Fruit fly (Drosophila melanogaster) whole organism, adult: Measurements from ENCODE around the gene CG5177.

ENCODE experiments used
- CG11617 ChIP-seq: fragments of 200-800 bp; sonication (Bioruptor generic); optimal IDR thresholded peaks from 2 replicates; lab custom pipeline; 2017; ENCODE audit warnings: mild to moderate bottlenecking, missing biosample characterization, missing genetic modification reagents, missing genetic modification characterization
- CG12768 ChIP-seq: fragments of 200-800 bp; sonication (Bioruptor generic); optimal IDR thresholded peaks from 2 replicates; lab custom pipeline; 2017; ENCODE audit warnings: missing biosample characterization, missing genetic modification characterization, mild to moderate bottlenecking, moderate library complexity, missing genetic modification reagents
- CG14711 ChIP-seq: fragments of 200-800 bp; sonication (Bioruptor generic); optimal IDR thresholded peaks from 2 replicates; lab custom pipeline; 2018; ENCODE audit warnings: missing biosample characterization, mild to moderate bottlenecking, missing genetic modification characterization, moderate library complexity
- CG1620 ChIP-seq: fragments of 200-800 bp; sonication (Bioruptor generic); optimal IDR thresholded peaks from 2 replicates; lab custom pipeline; 2016; ENCODE audit warnings: missing biosample characterization, missing genetic modification characterization
- CG33017 ChIP-seq: fragments of 200-800 bp; sonication (Bioruptor generic); optimal IDR thresholded peaks from 2 replicates; lab custom pipeline; 2018; ENCODE audit warnings: missing biosample characterization, mild to moderate bottlenecking, missing genetic modification characterization, moderate library complexity
- CG5204 ChIP-seq: fragments of 200-800 bp; sonication (Bioruptor generic); optimal IDR thresholded peaks from 2 replicates; lab custom pipeline; 2016; ENCODE audit warnings: missing biosample characterization, missing genetic modification characterization
- CG7045 ChIP-seq: fragments of 200-800 bp; sonication (Bioruptor generic); optimal IDR thresholded peaks from 2 replicates; lab custom pipeline; 2017; ENCODE audit warnings: missing biosample characterization, mild to moderate bottlenecking, missing genetic modification characterization
- CG7101 ChIP-seq: fragments of 200-800 bp; sonication (Bioruptor generic); optimal IDR thresholded peaks from 2 replicates; lab custom pipeline; 2018; ENCODE audit warnings: missing biosample characterization, mild to moderate bottlenecking, missing genetic modification characterization, moderate library complexity
- Clk ChIP-seq: fragments of 200-800 bp; sonication (Bioruptor generic); optimal IDR thresholded peaks from 2 replicates; lab custom pipeline; 2017; ENCODE audit warnings: missing biosample characterization, missing genetic modification characterization
- Crg-1 ChIP-seq: fragments of 200-800 bp; sonication (Bioruptor generic); optimal IDR thresholded peaks from 2 replicates; lab custom pipeline; 2016; ENCODE audit warnings: missing biosample characterization, missing genetic modification characterization
- Hr96 ChIP-seq: fragments of 200-800 bp; sonication (Bioruptor generic); optimal IDR thresholded peaks from 2 replicates; lab custom pipeline; 2016; ENCODE audit warnings: missing biosample characterization, missing genetic modification characterization
- Mnt ChIP-seq: fragments of 200-800 bp; sonication (Bioruptor generic); optimal IDR thresholded peaks from 2 replicates; lab custom pipeline; 2016; ENCODE audit warnings: missing biosample characterization, mild to moderate bottlenecking, missing genetic modification characterization
- bab1 ChIP-seq: fragments of 200-800 bp; sonication (Bioruptor generic); optimal IDR thresholded peaks from 3 replicates; lab custom pipeline; 2019; ENCODE audit warnings: missing biosample characterization, mild to moderate bottlenecking, missing genetic modification characterization, moderate library complexity
- cic ChIP-seq: fragments of 200-800 bp; sonication (Bioruptor generic); optimal IDR thresholded peaks from 2 replicates; lab custom pipeline; 2017; ENCODE audit warnings: missing biosample characterization, mild to moderate bottlenecking, missing genetic modification characterization, moderate library complexity
- cnc ChIP-seq, 2 experiments: fragments of >200 bp; optimal IDR thresholded peaks; 2 replicates each; lab custom pipeline; 2017
- kay ChIP-seq: fragments of 200-800 bp; sonication (Bioruptor generic); peaks from one replicate; lab custom pipeline; 2016; ENCODE audit warnings: missing biosample characterization, missing genetic modification characterization, borderline replicate concordance
- ovo ChIP-seq: fragments of 200-800 bp; sonication (Bioruptor generic); optimal IDR thresholded peaks from 2 replicates; lab custom pipeline; 2016; ENCODE audit warnings: missing biosample characterization, missing genetic modification characterization
- pad ChIP-seq: fragments of 200-800 bp; sonication (Bioruptor generic); optimal IDR thresholded peaks from 3 replicates; lab custom pipeline; 2017; ENCODE audit warnings: missing biosample characterization, missing genetic modification characterization, mild to moderate bottlenecking, moderate library complexity, missing genetic modification reagents
- tj ChIP-seq: fragments of 200-800 bp; sonication (Bioruptor generic); optimal IDR thresholded peaks from 3 replicates; lab custom pipeline; 2017; ENCODE audit warnings: missing biosample characterization, mild to moderate bottlenecking, missing genetic modification characterization, moderate library complexity
- toe ChIP-seq: fragments of 200-800 bp; sonication (Bioruptor generic); optimal IDR thresholded peaks from 2 replicates; lab custom pipeline; 2016; ENCODE audit warnings: missing biosample characterization, missing genetic modification characterization

CG5177 gene

DNA sequence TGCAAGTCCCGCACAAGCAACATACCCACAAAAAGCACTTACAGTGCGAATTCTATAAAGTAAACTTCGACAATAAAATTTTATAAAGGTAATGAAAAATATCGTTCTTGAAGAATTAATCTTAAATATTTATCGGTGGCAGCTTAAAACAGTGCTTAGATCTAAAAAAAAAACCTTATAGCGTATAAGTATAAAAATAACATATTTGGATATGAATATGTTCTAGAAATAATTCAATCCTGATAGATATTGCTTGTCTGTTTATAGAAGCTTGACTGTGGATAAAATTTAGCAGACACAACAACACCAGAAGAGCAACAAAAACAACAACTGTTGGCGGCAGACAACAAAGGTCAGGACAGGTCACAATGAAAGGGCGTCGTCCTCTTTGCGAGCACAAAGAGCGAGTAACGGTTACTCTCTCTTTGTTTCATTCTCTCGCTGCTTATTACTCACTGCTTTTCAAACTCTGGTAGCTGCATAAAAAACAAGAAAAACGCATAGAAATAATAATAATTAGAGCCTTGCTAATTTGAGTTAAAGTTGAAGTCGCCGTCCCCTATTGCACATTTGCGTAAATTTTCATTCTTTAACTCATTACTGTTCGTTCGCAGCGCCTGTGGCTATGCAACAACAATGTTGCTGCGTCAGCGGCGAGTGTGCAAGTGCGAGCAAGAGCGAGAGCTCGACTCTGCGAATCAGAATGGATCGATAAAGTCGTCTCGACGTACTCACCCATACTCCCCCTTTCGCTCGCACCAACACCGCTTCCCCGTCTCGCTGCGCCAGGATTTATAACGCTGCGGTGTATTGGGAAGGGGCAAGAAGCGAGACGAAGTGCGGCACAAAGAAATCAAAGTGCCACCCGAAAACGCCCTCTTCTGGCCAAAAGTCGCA, 14.6 kb downstream of the CG5177 start:
- peak; percentile 78 for TF ChIP-seq tj (GFP tag; lab: Kevin White, UChicago)
- no peak for TF ChIP-seq CG12768

DNA sequence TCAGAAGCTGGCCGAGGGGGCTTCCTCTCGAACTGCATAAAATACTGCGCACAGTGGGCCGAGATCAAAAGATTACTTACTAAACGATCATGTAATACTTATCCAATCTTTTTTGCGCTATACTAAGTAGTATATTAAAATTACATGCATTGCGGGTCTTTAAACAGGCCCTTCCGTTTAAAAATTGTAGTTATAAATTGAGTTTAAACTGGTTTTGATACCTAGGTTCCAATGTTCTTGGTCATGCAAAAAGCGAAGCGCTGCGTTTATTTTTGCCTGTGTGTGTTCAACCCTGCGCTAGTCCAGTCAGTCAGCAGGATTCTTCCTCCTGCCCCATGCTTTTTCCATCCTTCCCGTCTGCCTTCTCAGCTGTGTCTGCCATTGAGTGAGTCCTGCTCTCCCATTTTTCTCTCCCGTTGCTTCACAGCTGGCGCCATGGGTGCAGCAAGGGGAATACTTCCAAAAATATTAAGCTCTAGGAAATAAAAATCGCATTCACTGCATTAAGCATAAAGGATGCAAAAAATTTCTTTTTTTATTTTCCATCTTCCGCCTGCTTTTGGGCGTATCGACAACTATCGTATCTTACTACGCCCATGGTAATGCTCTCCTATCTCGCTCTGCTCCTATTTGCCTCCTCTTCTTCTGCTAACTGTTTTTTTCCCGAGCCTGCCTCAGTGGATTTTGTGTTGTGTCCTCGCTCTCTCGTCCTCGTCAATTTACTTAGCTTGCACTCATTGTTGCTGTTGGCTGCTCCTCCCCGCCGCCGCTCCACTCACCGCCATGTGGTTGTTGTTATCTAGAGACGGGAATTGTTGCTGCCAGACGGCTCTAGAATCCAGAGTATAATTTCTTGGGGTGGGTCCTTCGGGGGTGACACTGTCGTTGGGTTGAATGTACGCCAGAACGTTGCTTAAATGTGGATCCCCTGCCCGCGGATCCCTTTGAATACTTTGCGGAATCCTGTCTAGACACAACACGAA, 15.6 kb downstream of the CG5177 start:
- TF ChIP-seq pad (GFP tag; lab: Kevin White, UChicago) = no peak
- peak; percentile 48 for TF ChIP-seq CG33017 (tag; lab: Kevin White, UChicago)

DNA sequence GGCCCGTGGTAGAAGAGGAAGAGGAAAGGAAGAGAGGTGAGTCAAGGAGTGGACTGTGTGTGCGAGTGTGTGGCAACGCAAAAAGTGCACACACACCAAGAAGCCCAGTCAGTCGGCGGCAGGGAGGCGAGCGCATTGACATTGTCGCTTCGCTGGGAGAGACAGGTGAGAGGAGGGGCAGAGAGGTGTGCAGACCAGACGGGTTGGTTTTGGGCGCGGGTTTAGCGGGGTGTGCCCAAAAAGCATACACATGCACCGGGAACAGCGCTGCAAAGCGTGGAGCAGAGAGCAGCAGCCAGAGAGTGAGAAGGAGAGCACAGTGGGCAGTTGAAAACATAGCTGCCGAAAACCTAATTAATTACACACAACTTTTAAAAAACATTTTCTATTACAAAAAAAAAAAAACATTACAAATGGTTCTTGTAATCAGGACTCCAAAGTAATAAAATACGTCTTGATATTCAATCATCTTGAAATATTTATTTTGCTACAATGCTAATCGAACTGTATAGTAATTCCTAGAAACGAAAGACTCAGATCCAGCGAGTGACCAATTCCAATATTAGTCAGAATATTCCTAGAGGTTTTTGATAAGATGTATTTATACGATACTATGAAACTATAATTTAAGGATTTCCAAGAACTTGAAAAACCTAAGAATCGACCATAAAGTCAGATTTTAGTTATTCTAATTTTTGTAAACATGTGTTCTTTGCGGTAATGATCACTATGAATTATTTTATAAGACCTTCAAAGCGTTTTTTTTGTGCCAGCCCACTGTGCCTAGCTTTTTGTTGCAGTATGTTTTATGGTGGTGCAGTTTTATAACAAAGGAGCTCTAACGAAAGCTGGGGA, 17.6 kb downstream of the CG5177 start:
- no peak for TF ChIP-seq bab1 (GFP tag; lab: Kevin White, UChicago)
- no peak for TF ChIP-seq CG14711
- no peak for TF ChIP-seq Crg-1 (GFP tag; lab: Kevin White, UChicago)
- peak; percentile 35 for TF ChIP-seq Mnt (GFP tag; lab: Kevin White, UChicago)
- peak; percentile 87 for TF ChIP-seq kay
- TF ChIP-seq toe = peak; percentile 1
- peak; percentile 18 for TF ChIP-seq CG7101
- no peak for TF ChIP-seq CG11617
- no peak for TF ChIP-seq CG1620 (GFP tag; lab: Kevin White, UChicago)
- TF ChIP-seq CG7045 = no peak
- TF ChIP-seq CG5204 (GFP tag; lab: Kevin White, UChicago) = peak; percentile 37
- no peak for TF ChIP-seq cic (GFP tag; lab: Kevin White, UChicago)
- no peak for TF ChIP-seq Hr96 (GFP tag; lab: Kevin White, UChicago)
- TF ChIP-seq Clk (GFP tag; lab: Kevin White, UChicago) = no peak
- TF ChIP-seq tj (GFP tag; lab: Kevin White, UChicago) = peak; percentile 72
- no peak for TF ChIP-seq ovo
- no peak for TF ChIP-seq pad (GFP tag; lab: Kevin White, UChicago)
- TF ChIP-seq cnc (optimal IDR thresholded peaks at IDR 0.05; lab: Kevin White, UChicago) = no peak

DNA sequence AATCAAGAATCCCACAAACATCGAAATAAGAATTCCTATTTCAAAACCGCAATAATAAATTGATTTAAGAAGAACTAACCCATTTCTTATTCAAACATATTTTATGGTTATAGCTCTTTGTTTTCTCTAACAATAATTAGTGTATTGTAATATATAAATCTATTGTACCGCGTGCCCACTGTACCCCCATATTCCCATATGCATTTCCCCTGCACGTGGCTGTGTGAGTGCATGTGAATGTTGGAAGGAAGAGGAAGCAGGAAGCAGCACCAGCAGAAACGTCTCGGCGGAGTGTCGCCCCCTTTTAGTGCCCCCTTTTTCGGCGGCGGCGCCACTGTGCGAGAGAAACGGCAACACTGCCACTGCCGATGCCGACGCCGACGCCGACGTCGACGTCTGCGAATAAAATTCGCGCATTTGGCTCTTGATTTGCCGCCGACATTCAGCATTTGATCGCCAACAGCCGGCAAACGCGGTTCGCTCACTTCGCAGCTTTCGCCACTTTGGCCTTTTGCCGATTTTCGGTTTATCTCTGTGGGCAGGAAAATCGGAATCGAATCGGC, 18.4 kb downstream of the CG5177 start:
- TF ChIP-seq kay (no peak), CG7101 (peak; percentile 66), CG33017 (tag; lab: Kevin White, UChicago) (peak; percentile 23), Clk (GFP tag; lab: Kevin White, UChicago) (peak; percentile 34), Mnt (GFP tag; lab: Kevin White, UChicago) (peak; percentile 83), cnc (optimal IDR thresholded peaks at IDR 0.05; lab: Kevin White, UChicago) (no peak), toe (peak; percentile 61), pad (GFP tag; lab: Kevin White, UChicago) (peak; percentile 100), ovo (peak; percentile 56), CG14711 (peak; percentile 74), Crg-1 (GFP tag; lab: Kevin White, UChicago) (peak; percentile 29), CG5204 (GFP tag; lab: Kevin White, UChicago) (no peak), CG11617 (peak; percentile 41), cic (GFP tag; lab: Kevin White, UChicago) (peak; percentile 78), bab1 (GFP tag; lab: Kevin White, UChicago) (peak; percentile 71), tj (GFP tag; lab: Kevin White, UChicago) (peak; percentile 65), CG12768 (peak; percentile 72), CG1620 (GFP tag; lab: Kevin White, UChicago) (peak; percentile 32), CG7045 (peak; percentile 68), Hr96 (GFP tag; lab: Kevin White, UChicago) (peak; percentile 77)

DNA sequence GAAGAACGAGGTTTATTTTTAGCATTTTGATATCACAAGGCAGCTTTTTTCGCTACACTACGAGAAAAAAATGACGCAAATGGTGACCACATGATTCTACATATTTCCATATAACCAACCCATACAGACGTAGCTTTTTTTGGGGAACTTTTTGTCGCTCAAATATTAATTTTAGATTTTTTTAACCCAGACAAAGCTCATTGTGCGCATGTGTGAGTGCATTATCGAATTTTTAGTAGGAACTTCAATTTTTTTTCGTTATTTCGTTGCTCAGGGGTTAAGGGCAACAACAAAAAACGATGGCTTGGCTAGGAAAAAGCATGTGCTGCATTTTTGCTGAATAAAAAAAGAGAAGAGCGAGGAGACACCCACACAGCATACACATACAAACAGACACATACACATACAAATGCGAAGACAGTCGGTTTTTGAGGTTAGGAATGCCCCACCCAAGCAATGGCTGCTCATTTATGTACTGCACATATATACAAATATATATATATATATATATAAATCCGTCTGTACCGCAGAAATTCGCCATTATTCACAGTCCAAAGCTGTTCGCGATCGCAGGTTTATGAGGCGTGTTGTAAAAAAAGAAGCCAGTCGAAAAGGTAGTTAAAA, 19.4 kb downstream of the CG5177 start:
- TF ChIP-seq CG7045 (no peak), tj (GFP tag; lab: Kevin White, UChicago) (peak; percentile 89)
